Fruit fly (Drosophila melanogaster): ENCODE data around the gene CG12795.

CG12795 gene

DNA sequence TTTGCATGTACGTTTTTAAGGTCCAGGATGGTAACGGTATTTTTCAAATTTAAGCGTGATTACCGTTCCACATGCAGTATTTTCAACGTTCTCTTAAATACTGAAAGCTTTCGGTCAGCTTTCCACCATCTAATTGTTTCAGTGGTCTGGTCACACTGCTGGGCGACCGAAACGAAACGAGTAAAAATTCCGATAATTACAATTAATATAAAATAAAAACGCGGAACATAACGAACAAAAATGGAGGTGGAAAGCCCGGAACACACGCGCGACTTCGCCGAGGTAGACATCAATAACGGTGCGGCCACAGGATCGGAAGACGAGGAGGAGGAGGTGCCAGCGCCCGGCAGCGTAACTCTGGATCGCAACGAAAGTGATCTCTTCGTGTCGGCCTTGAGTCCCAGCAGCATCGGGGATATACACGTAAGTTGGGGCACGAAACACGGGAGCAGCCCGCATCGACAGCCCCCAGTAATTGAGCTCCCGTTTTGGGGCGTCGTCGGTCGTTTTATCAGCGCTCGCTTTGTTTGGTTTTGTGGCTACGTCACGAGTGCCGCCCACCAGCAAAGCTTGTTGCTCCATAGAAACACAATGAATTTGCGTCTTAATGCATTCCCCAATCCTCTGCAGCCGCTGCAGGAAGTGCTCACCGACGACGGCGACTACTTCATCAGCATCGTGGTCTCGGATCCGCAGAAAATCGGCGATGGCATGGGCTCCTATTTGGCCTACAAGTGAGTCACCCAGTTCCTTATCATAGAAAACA is 2.5 kb upstream of the CG12795 start, which contains the start of gene Snx1 (continued):
- TF ChIP-seq al (GFP tag; IDR thresholded peaks at IDR 0.05), result no peak
- no peak for TF ChIP-seq CG3281 (GFP tag; optimal IDR thresholded peaks at IDR 0.05)
- TF ChIP-seq NfI (GFP tag; optimal IDR thresholded peaks at IDR 0.05), result no peak
- TF ChIP-seq NC2β (GFP tag; optimal IDR thresholded peaks at IDR 0.05), result no peak
- no peak for TF ChIP-seq CG6765 (GFP tag; optimal IDR thresholded peaks at IDR 0.05)
- TF ChIP-seq kay (GFP tag; optimal IDR thresholded peaks at IDR 0.05), result no peak
- TF ChIP-seq exex (tag; optimal IDR thresholded peaks at IDR 0.05), result peak; percentile 53
- peak; percentile 54 for TF ChIP-seq MESR4 (GFP tag; optimal IDR thresholded peaks at IDR 0.05)
- no peak for TF ChIP-seq CG43689 (GFP tag; IDR thresholded peaks at IDR 0.05)
- TF ChIP-seq Atf3 (GFP tag; optimal IDR thresholded peaks at IDR 0.05), result no peak
- peak; percentile 95 for TF ChIP-seq Myb (GFP tag; optimal IDR thresholded peaks at IDR 0.05)
- no peak for TF ChIP-seq chinmo (GFP tag; IDR thresholded peaks at IDR 0.05; ENCODE audit: partially characterized antibody)
- TF ChIP-seq Camta (GFP tag; optimal IDR thresholded peaks at IDR 0.05), result no peak
- TF ChIP-seq pfk (GFP tag; optimal IDR thresholded peaks at IDR 0.05), result no peak
- TF ChIP-seq Bdp1 (GFP tag; optimal IDR thresholded peaks at IDR 0.05), result no peak
- no peak for TF ChIP-seq btn (GFP tag; optimal IDR thresholded peaks at IDR 0.05)
- TF ChIP-seq nom (GFP tag; optimal IDR thresholded peaks at IDR 0.05), result no peak
- TF ChIP-seq dmrt11E (tag; optimal IDR thresholded peaks at IDR 0.05), result no peak
- TF ChIP-seq CG3163 (GFP tag; optimal IDR thresholded peaks at IDR 0.05), result no peak
- no peak for TF ChIP-seq CG2678 (tag; optimal IDR thresholded peaks at IDR 0.05)
- TF ChIP-seq Hr51 (GFP tag; optimal IDR thresholded peaks at IDR 0.05), result no peak
- TF ChIP-seq slbo (GFP tag; IDR thresholded peaks at IDR 0.05), result no peak
- peak; percentile 92 for TF ChIP-seq CG3995 (GFP tag; optimal IDR thresholded peaks at IDR 0.05)
- TF ChIP-seq Bgb (GFP tag; IDR thresholded peaks at IDR 0.05; ENCODE audit: partially characterized antibody), result peak; percentile 8; the same call in 1 of the 2 replicates
- TF ChIP-seq CG14441 (GFP tag; IDR thresholded peaks at IDR 0.05), result no peak
- TF ChIP-seq nerfin-1 (tag; optimal IDR thresholded peaks at IDR 0.05), result peak; percentile 31
- TF ChIP-seq YL-1 (GFP tag; optimal IDR thresholded peaks at IDR 0.05), result peak; percentile 51
- TF ChIP-seq CG8478 (optimal IDR thresholded peaks at IDR 0.05), result no peak
- TF ChIP-seq HLH54F (GFP tag; optimal IDR thresholded peaks at IDR 0.05), result no peak
- TF ChIP-seq CTCF (GFP tag; optimal IDR thresholded peaks at IDR 0.05), result no peak
- no peak for TF ChIP-seq CG7357 (GFP tag; IDR thresholded peaks at IDR 0.05)
- no peak for TF ChIP-seq gt (GFP tag; IDR thresholded peaks at IDR 0.05)
- TF ChIP-seq CG14965 (GFP tag; optimal IDR thresholded peaks at IDR 0.05; ENCODE audit: borderline replicate concordance), result no peak
- TF ChIP-seq Nf-YA (GFP tag; IDR thresholded peaks at IDR 0.05), result no peak
- TF ChIP-seq psq (GFP tag; optimal IDR thresholded peaks at IDR 0.05), result no peak
- TF ChIP-seq Hsf (GFP tag; optimal IDR thresholded peaks at IDR 0.05), result no peak
- TF ChIP-seq zen (tag; optimal IDR thresholded peaks at IDR 0.05), result no peak
- no peak for TF ChIP-seq CG1792 (GFP tag; optimal IDR thresholded peaks at IDR 0.05)
- no peak for TF ChIP-seq CG4730 (GFP tag; IDR thresholded peaks at IDR 0.05)
- no peak for TF ChIP-seq lov (optimal IDR thresholded peaks at IDR 0.05)
- no peak for TF ChIP-seq lov (GFP tag; IDR thresholded peaks at IDR 0.05)
- TF ChIP-seq CG6272 (GFP tag; IDR thresholded peaks at IDR 0.05), result no peak
- no peak for TF ChIP-seq jing (GFP tag; optimal IDR thresholded peaks at IDR 0.05)
- TF ChIP-seq CG6689 (GFP tag; IDR thresholded peaks at IDR 0.05), result no peak
- TF ChIP-seq wor (GFP tag; IDR thresholded peaks at IDR 0.05), result no peak
- no peak for TF ChIP-seq D19A (tag; optimal IDR thresholded peaks at IDR 0.05)
- no peak; the same call in 1 of the 2 replicates for TF ChIP-seq amos (GFP tag; IDR thresholded peaks at IDR 0.05; ENCODE audit: partially characterized antibody)
- TF ChIP-seq CG2889 (GFP tag; IDR thresholded peaks at IDR 0.05), result no peak
- TF ChIP-seq ac (GFP tag; optimal IDR thresholded peaks at IDR 0.05), result no peak
- no peak for TF ChIP-seq CG6813 (GFP tag; optimal IDR thresholded peaks at IDR 0.05)
- TF ChIP-seq nau (GFP tag; optimal IDR thresholded peaks at IDR 0.05), result no peak
